Worm (Caenorhabditis elegans): ENCODE measurements around the gene C49G7.7.

Gene C49G7.7

DNA sequence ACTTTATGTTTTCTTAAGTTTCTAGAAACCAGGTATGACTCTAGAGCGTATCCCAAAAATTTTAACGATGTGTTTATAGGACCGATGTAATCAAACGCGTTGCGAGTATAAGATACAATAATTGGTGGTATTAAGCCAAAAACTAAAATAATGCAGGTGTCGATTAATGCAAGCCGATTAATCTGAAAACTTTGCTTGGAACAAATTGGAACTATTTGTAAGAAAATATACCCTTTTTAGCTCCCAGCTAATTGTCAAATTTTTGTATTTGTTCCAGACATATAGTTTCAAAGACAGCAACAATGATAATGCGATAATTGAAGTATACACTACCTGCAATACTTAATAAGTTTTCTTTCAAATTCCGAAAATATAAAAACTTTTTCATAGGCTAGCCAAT is 47.0 kb downstream of the C49G7.7 start, which contains the start of gene srh-211:
TSS of gene srh-211 (minus strand) at position 101 of the 400 bp plus-strand sequence.
- no peak for TF ChIP-seq mab-5 (tag; optimal IDR thresholded peaks at IDR 0.05)
- TF ChIP-seq ZK546.5 (tag; optimal IDR thresholded peaks at IDR 0.05) = no peak
- TF ChIP-seq mdl-1 (tag; optimal IDR thresholded peaks at IDR 0.05) = no peak
- no peak for TF ChIP-seq crh-2 (tag; optimal IDR thresholded peaks at IDR 0.05)
- TF ChIP-seq sem-4 (tag; optimal IDR thresholded peaks at IDR 0.05) = no peak
- no peak for TF ChIP-seq blmp-1 (tag; optimal IDR thresholded peaks at IDR 0.05; ENCODE audit: insufficient read depth)
- TF ChIP-seq dmd-4 (tag; optimal IDR thresholded peaks at IDR 0.05) = no peak
- TF ChIP-seq nhr-21 (tag; optimal IDR thresholded peaks at IDR 0.05) = no peak

DNA sequence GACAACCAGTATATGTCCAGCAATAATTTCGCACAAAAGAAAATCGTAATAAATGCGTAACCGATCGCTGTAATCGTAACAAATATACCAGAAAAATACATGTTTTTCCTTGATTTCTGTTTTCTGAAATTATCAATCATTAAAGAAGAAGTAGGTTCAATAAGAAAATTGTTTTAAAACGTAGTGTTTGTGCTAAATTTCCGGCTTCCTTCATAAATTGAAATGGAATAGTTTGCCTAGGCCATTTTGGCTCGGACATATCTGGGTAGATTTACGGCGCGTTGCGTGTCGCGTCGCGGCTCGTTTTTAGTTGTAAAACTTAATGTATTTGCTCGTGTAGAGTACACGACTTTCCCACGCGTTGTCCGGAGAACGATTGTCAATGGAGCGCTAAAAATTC is 48.7 kb downstream of the C49G7.7 start, which contains the start of gene F38H12.5:
TSS of gene F38H12.5 (minus strand) at position 101 of the 400 bp plus-strand sequence.
- TF ChIP-seq nhr-129 (tag; optimal IDR thresholded peaks at IDR 0.05) (no peak), elt-1 (tag; optimal IDR thresholded peaks at IDR 0.05) (no peak), F13H6.1 (tag; optimal IDR thresholded peaks at IDR 0.05) (no peak), unc-55 (GFP tag; optimal IDR thresholded peaks at IDR 0.05) (no peak), dmd-4 (tag; optimal IDR thresholded peaks at IDR 0.05) (no peak), nhr-11 (tag; optimal IDR thresholded peaks at IDR 0.05) (no peak), ceh-16 (tag; optimal IDR thresholded peaks at IDR 0.05) (no peak), zag-1 (tag; optimal IDR thresholded peaks at IDR 0.05) (no peak), snpc-4 (tag; optimal IDR thresholded peaks at IDR 0.05) (no peak)

Measured in whole organism, L2 larva.